Worm (Caenorhabditis elegans) whole organism, L3 larva: ENCODE results near the gene mihp-2.

Experiments used
- ZK546.5 ChIP-seq: sonication (generic microtip); optimal IDR thresholded peaks from 2 replicates; lab custom pipeline; 2017; ENCODE audit warnings: missing biosample characterization, missing genetic modification characterization
- ama-1 ChIP-seq: fragments of 150-350 bp; optimal IDR thresholded peaks from 2 replicates; lab custom pipeline; 2018
- ceh-16 ChIP-seq: sonication (generic microtip); optimal IDR thresholded peaks from 2 replicates; lab custom pipeline; 2017; ENCODE audit warnings: missing biosample characterization, missing genetic modification characterization
- ceh-28 ChIP-seq: fragments of 150-350 bp; optimal IDR thresholded peaks from 2 replicates; lab custom pipeline; 2014; ENCODE audit warnings: missing biosample characterization, missing genetic modification reagents, missing genetic modification characterization
- ceh-82 ChIP-seq: fragments of 150-350 bp; optimal IDR thresholded peaks from 2 replicates; lab custom pipeline; 2014; ENCODE audit warnings: missing biosample characterization, missing genetic modification characterization
- daf-12 ChIP-seq: fragments of 150-350 bp; optimal IDR thresholded peaks from 2 replicates; lab custom pipeline; 2014; ENCODE audit warnings: missing biosample characterization, missing genetic modification reagents, missing genetic modification characterization
- elt-1 ChIP-seq: fragments of 150-350 bp; optimal IDR thresholded peaks from 2 replicates; lab custom pipeline; 2014; ENCODE audit warnings: missing biosample characterization, missing genetic modification characterization
- elt-2 ChIP-seq: sonication (generic microtip); optimal IDR thresholded peaks from 2 replicates; lab custom pipeline; 2016; ENCODE audit warnings: missing genetic modification reagents, mild to moderate bottlenecking, missing genetic modification characterization, missing compliant biosample characterization
- eor-1 ChIP-seq, 2 experiments: fragments of 150-350 bp; optimal IDR thresholded peaks; 2 replicates each; lab custom pipeline; 2014 to 2018; ENCODE audit warnings: missing biosample characterization in 2 of 2, missing genetic modification characterization in 2 of 2
- fkh-10 ChIP-seq: sonication (generic microtip); optimal IDR thresholded peaks from 2 replicates; lab custom pipeline; 2017; ENCODE audit warnings: missing biosample characterization, missing genetic modification reagents, missing genetic modification characterization
- fkh-2 ChIP-seq: fragments of 150-350 bp; optimal IDR thresholded peaks from 2 replicates; lab custom pipeline; 2014; ENCODE audit warnings: missing biosample characterization, missing genetic modification reagents, missing genetic modification characterization
- hmg-11 ChIP-seq: sonication (generic microtip); optimal IDR thresholded peaks from 2 replicates; lab custom pipeline; 2016; ENCODE audit warnings: missing genetic modification characterization, missing compliant biosample characterization
- jun-1 ChIP-seq: fragments of 150-350 bp; optimal IDR thresholded peaks from 2 replicates; lab custom pipeline; 2014; ENCODE audit warnings: missing biosample characterization, missing genetic modification reagents, missing genetic modification characterization
- lin-15B ChIP-seq: fragments of 150-350 bp; optimal IDR thresholded peaks from 2 replicates; lab custom pipeline; 2014; ENCODE audit warnings: missing biosample characterization, missing genetic modification characterization
- lsy-12 ChIP-seq: sonication (generic microtip); optimal IDR thresholded peaks from 2 replicates; lab custom pipeline; 2016; ENCODE audit warnings: mild to moderate bottlenecking, missing genetic modification characterization, missing compliant biosample characterization
- mdl-1 ChIP-seq: fragments of 150-350 bp; optimal IDR thresholded peaks from 2 replicates; lab custom pipeline; 2014; ENCODE audit warnings: missing biosample characterization, missing genetic modification characterization
- mml-1 ChIP-seq: fragments of 150-350 bp; sonication (generic microtip); optimal IDR thresholded peaks from 3 replicates; lab custom pipeline; 2014; ENCODE audit warnings: missing biosample characterization, missing genetic modification characterization
- nfya-1 ChIP-seq: sonication (generic microtip); optimal IDR thresholded peaks from 2 replicates; lab custom pipeline; 2017; ENCODE audit warnings: missing genetic modification characterization, mild to moderate bottlenecking, missing compliant biosample characterization, antibody characterized with exemption, moderate library complexity; ENCODE audit not compliant: insufficient read depth
- nhr-12 ChIP-seq: fragments of 150-350 bp; optimal IDR thresholded peaks from 2 replicates; lab custom pipeline; 2014; ENCODE audit warnings: missing biosample characterization, missing genetic modification characterization
- nhr-23 ChIP-seq: fragments of 150-350 bp; optimal IDR thresholded peaks from 2 replicates; lab custom pipeline; 2014; ENCODE audit warnings: missing biosample characterization, missing genetic modification reagents, missing genetic modification characterization
- nhr-237 ChIP-seq: fragments of 150-350 bp; optimal IDR thresholded peaks from 2 replicates; lab custom pipeline; 2014; ENCODE audit warnings: missing biosample characterization, missing genetic modification characterization
- nhr-25 ChIP-seq: sonication (generic microtip); optimal IDR thresholded peaks from 2 replicates; lab custom pipeline; 2017; ENCODE audit warnings: missing biosample characterization, missing genetic modification characterization
- nhr-28 ChIP-seq: fragments of 150-350 bp; optimal IDR thresholded peaks from 2 replicates; lab custom pipeline; 2014; ENCODE audit warnings: missing biosample characterization, missing genetic modification characterization
- nhr-43 ChIP-seq: sonication (generic microtip); optimal IDR thresholded peaks from 2 replicates; lab custom pipeline; 2016; ENCODE audit warnings: mild to moderate bottlenecking, missing genetic modification characterization, missing compliant biosample characterization; ENCODE audit not compliant: poor library complexity, severe bottlenecking
- nhr-67 ChIP-seq: fragments of 150-350 bp; optimal IDR thresholded peaks from 2 replicates; lab custom pipeline; 2014; ENCODE audit warnings: missing biosample characterization, missing genetic modification characterization
- nhr-76 ChIP-seq: fragments of 150-350 bp; sonication (generic microtip); optimal IDR thresholded peaks from 5 replicates; lab custom pipeline; 2014; ENCODE audit warnings: missing biosample characterization, missing genetic modification characterization
- nhr-77 ChIP-seq: fragments of 150-350 bp; optimal IDR thresholded peaks from 2 replicates; lab custom pipeline; 2014; ENCODE audit warnings: missing biosample characterization, missing genetic modification characterization
- pha-4 ChIP-seq: fragments of 150-350 bp; optimal IDR thresholded peaks from 2 replicates; lab custom pipeline; 2014; ENCODE audit warnings: missing biosample characterization, missing genetic modification reagents, missing genetic modification characterization
- pqm-1 ChIP-seq: fragments of 150-350 bp; optimal IDR thresholded peaks from 2 replicates; lab custom pipeline; 2017; ENCODE audit warnings: missing biosample characterization, missing genetic modification characterization, inconsistent platforms
- skn-1 ChIP-seq: fragments of 150-350 bp; optimal IDR thresholded peaks from 2 replicates; lab custom pipeline; 2014; ENCODE audit warnings: missing biosample characterization, missing genetic modification characterization
- snpc-4 ChIP-seq: fragments of 150-350 bp; optimal IDR thresholded peaks from 2 replicates; lab custom pipeline; 2014; ENCODE audit warnings: missing biosample characterization, missing genetic modification characterization
- tbx-2 ChIP-seq: sonication (generic microtip); optimal IDR thresholded peaks from 2 replicates; lab custom pipeline; 2016; ENCODE audit warnings: mild to moderate bottlenecking, missing genetic modification characterization, missing compliant biosample characterization
- unc-39 ChIP-seq: sonication (generic microtip); optimal IDR thresholded peaks from 4 replicates; lab custom pipeline; 2017; ENCODE audit warnings: missing biosample characterization, missing genetic modification characterization
- unc-62 ChIP-seq: fragments of 150-350 bp; sonication (generic microtip); optimal IDR thresholded peaks from 4 replicates; lab custom pipeline; 2014; ENCODE audit warnings: missing biosample characterization, missing genetic modification reagents, missing genetic modification characterization
- zag-1 ChIP-seq: fragments of 150-350 bp; optimal IDR thresholded peaks from 2 replicates; lab custom pipeline; 2014; ENCODE audit warnings: missing biosample characterization, missing genetic modification characterization
- ztf-11 ChIP-seq: fragments of 150-350 bp; optimal IDR thresholded peaks from 2 replicates; lab custom pipeline; 2014; ENCODE audit warnings: missing biosample characterization, missing genetic modification characterization
- ztf-4 ChIP-seq: fragments of 150-350 bp; optimal IDR thresholded peaks from 2 replicates; lab custom pipeline; 2014; ENCODE audit warnings: missing biosample characterization, missing genetic modification characterization

mihp-2 gene

ce11 chrV:18907519-18907918 lies 3.9 kb downstream of the mihp-2 start:
- TF ChIP-seq ZK546.5 (tag; lab: Kevin White, UChicago) = no peak
- TF ChIP-seq elt-1 (tag; lab: Kevin White, UChicago) = peak; percentile 74
- peak; percentile 52 for TF ChIP-seq nhr-25

- TF ChIP-seq ceh-28 (tag; lab: Kevin White, UChicago) (no peak), hmg-11 (tag; lab: Kevin White, UChicago) (no peak), elt-2 (tag; lab: Kevin White, UChicago) (no peak), unc-39 (tag; lab: Kevin White, UChicago) (no peak), ceh-82 (no peak), unc-62 (no peak), skn-1 (tag; lab: Kevin White, UChicago) (no peak), ZK546.5 (tag; lab: Kevin White, UChicago) (no peak), nfya-1 (tag; lab: Kevin White, UChicago) (no peak), zag-1 (tag; lab: Kevin White, UChicago) (no peak), fkh-2 (tag; lab: Kevin White, UChicago) (no peak), jun-1 (tag; lab: Kevin White, UChicago) (no peak), daf-12 (tag; lab: Kevin White, UChicago) (no peak), lsy-12 (tag; lab: Kevin White, UChicago) (no peak), snpc-4 (no peak), fkh-10 (GFP tag; lab: Kevin White, UChicago) (no peak), nhr-25 (no peak)
Measured at ce11 chrV:18909682-18910081, 6.1 kb downstream of the mihp-2 start.

DNA sequence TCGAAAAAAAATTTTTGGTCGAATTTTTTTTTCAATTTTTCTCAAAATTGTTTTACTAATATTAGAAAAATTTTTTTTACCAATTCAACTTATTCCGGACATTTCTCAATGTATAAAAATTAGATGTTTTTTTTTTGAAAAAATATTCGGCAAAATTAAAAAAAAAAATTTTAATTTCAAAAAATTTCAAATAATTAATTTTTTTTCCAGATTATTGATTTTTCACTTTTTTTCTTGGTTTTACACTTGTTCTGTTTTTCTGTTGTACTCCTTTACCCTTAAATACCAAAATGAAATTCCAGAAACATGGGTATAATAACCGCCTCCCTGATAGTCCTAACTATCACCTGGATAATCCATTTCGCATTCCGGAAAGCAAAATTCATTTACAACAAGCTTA lies 8.2 kb downstream of the mihp-2 start, which contains the start of gene cyp-42A1:
Gene cyp-42A1 (plus strand): TSS at position 301 of the 400 bp plus-strand sequence.
- no peak for TF ChIP-seq pqm-1 (tag; lab: Kevin White, UChicago)
- TF ChIP-seq ztf-4 = no peak
- TF ChIP-seq pha-4 = no peak
- no peak for TF ChIP-seq fkh-10 (GFP tag; lab: Kevin White, UChicago)
- TF ChIP-seq ceh-16 (tag; lab: Kevin White, UChicago) = no peak
- no peak for TF ChIP-seq nhr-76 (tag; lab: Kevin White, UChicago)
- TF ChIP-seq ZK546.5 (tag; lab: Kevin White, UChicago) = no peak
- no peak for TF ChIP-seq skn-1 (tag; lab: Kevin White, UChicago)
- TF ChIP-seq nhr-12 (tag; lab: Kevin White, UChicago) = no peak
- TF ChIP-seq unc-39 (tag; lab: Kevin White, UChicago) = no peak
- TF ChIP-seq nhr-77 (tag; lab: Kevin White, UChicago) = no peak
- no peak for TF ChIP-seq nhr-25
- no peak for TF ChIP-seq mml-1 (tag; lab: Kevin White, UChicago)
- TF ChIP-seq, all 47 proteins: peak for 0

ce11 chrV:18912555-18912954 lies 9.0 kb downstream of the mihp-2 start:
- TF ChIP-seq lin-15B (tag; lab: Kevin White, UChicago) (no peak), elt-1 (tag; lab: Kevin White, UChicago) (no peak), nhr-23 (tag; lab: Kevin White, UChicago) (no peak), ztf-11 (tag; lab: Kevin White, UChicago) (no peak)

DNA sequence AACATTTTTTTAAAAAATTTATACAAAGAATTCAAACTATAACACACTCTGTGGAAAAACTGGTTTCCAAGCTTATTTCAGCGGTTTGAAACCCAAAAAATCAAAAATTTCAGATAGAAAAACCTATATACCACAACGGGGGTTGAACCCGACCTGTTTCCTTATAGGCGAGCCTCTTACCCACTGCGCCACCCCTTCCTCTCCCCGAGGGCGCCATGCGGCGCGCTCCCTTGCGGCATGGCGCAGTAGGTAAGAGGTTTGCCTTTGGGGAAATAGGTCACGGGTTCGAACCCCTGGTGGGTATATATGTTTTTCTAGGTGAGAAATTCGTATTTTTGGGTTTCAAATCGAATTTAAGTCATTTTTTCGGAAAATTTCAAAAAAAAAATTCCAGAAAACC lies 9.5 kb downstream of the mihp-2 start:
- no peak for TF ChIP-seq skn-1 (tag; lab: Kevin White, UChicago)
- TF ChIP-seq ceh-28 (tag; lab: Kevin White, UChicago) = no peak
- no peak for TF ChIP-seq fkh-2 (tag; lab: Kevin White, UChicago)
- no peak for TF ChIP-seq ama-1 (lab: Kevin White, UChicago)
- no peak for TF ChIP-seq ZK546.5 (tag; lab: Kevin White, UChicago)
- TF ChIP-seq fkh-10 (GFP tag; lab: Kevin White, UChicago) = no peak
- TF ChIP-seq pha-4 = no peak
- no peak for TF ChIP-seq nhr-28 (tag; lab: Kevin White, UChicago)
- TF ChIP-seq tbx-2 (tag; lab: Kevin White, UChicago) = no peak
- TF ChIP-seq nhr-237 (tag; lab: Kevin White, UChicago) = no peak
- TF ChIP-seq nhr-43 (tag; lab: Kevin White, UChicago) = no peak
- TF ChIP-seq mdl-1 (tag; lab: Kevin White, UChicago) = no peak
- no peak for TF ChIP-seq lsy-12 (tag; lab: Kevin White, UChicago)
- no peak for TF ChIP-seq nhr-25
- no peak for TF ChIP-seq ceh-16 (tag; lab: Kevin White, UChicago)
- no peak for TF ChIP-seq nhr-67 (tag; lab: Kevin White, UChicago)
- TF ChIP-seq eor-1 (tag; optimal IDR thresholded peaks at IDR 0.05; lab: Kevin White, UChicago) = no peak
- no peak for TF ChIP-seq unc-62
- TF ChIP-seq mml-1 (tag; lab: Kevin White, UChicago) = no peak
- TF ChIP-seq, all 47 proteins: peak for 0
